Fruit fly (Drosophila melanogaster) whole organism, embryonic: ENCODE measurements around the gene Hph.

Experiments used
- Asciz ChIP-seq: fragments of 200-800 bp; sonication (Bioruptor generic); optimal IDR thresholded peaks from 2 replicates; lab custom pipeline; 2017; ENCODE audit warnings: missing biosample characterization, mild to moderate bottlenecking, missing genetic modification characterization, missing genetic modification reagents
- Blimp-1 ChIP-seq: fragments of 200-800 bp; sonication (Bioruptor generic); optimal IDR thresholded peaks from 3 replicates; lab custom pipeline; 2018; ENCODE audit warnings: missing biosample characterization, missing genetic modification characterization, mild to moderate bottlenecking, moderate library complexity, missing genetic modification reagents
- CG11085 ChIP-seq: fragments of 200-800 bp; sonication (Bioruptor generic); IDR thresholded peaks from 2 replicates; pipeline ENCODE4 v1.3.6; 2022; ENCODE audit warnings: missing biosample characterization, missing genetic modification characterization
- CG11247 ChIP-seq: fragments of 200-800 bp; sonication (Bioruptor generic); IDR thresholded peaks from 2 replicates; pipeline ENCODE4 v1.3.6; 2022; ENCODE audit warnings: missing biosample characterization, missing genetic modification characterization
- CG11695 ChIP-seq: fragments of 200-800 bp; sonication (Bioruptor generic); IDR thresholded peaks from 3 replicates; pipeline ENCODE4 v1.3.6; 2022; ENCODE audit warnings: missing biosample characterization, missing genetic modification characterization
- CG12299 ChIP-seq: fragments of 200-800 bp; sonication (Bioruptor generic); optimal IDR thresholded peaks from 2 replicates; lab custom pipeline; 2018; ENCODE audit warnings: missing biosample characterization, mild to moderate bottlenecking, missing genetic modification characterization
- CG13424 ChIP-seq: fragments of 200-800 bp; sonication (Bioruptor generic); optimal IDR thresholded peaks from 2 replicates; lab custom pipeline; 2019; ENCODE audit warnings: missing biosample characterization, mild to moderate bottlenecking, missing genetic modification characterization, moderate library complexity
- CG15011 ChIP-seq: fragments of 200-800 bp; sonication (Bioruptor generic); optimal IDR thresholded peaks from 3 replicates; lab custom pipeline; 2018; ENCODE audit warnings: missing biosample characterization, mild to moderate bottlenecking, missing genetic modification characterization
- CG1602 ChIP-seq: fragments of 200-800 bp; sonication (Bioruptor generic); optimal IDR thresholded peaks from 3 replicates; lab custom pipeline; 2016; ENCODE audit warnings: missing biosample characterization, missing genetic modification characterization
- CG17612 ChIP-seq: fragments of 200-800 bp; sonication (Bioruptor generic); IDR thresholded peaks from 2 replicates; pipeline ENCODE4 v1.3.6; 2022; ENCODE audit warnings: missing biosample characterization, missing genetic modification characterization
- CG17912 ChIP-seq: fragments of 200-800 bp; sonication (Bioruptor generic); optimal IDR thresholded peaks from 2 replicates; lab custom pipeline; 2018; ENCODE audit warnings: missing biosample characterization, mild to moderate bottlenecking, missing genetic modification characterization
- CG18599 ChIP-seq: fragments of 200-800 bp; sonication (Bioruptor generic); optimal IDR thresholded peaks from 3 replicates; lab custom pipeline; 2017; ENCODE audit warnings: missing biosample characterization, missing genetic modification characterization, mild to moderate bottlenecking, moderate library complexity, missing genetic modification reagents
- CG2120 ChIP-seq: fragments of 200-800 bp; sonication (Bioruptor generic); optimal IDR thresholded peaks from 3 replicates; lab custom pipeline; 2016; ENCODE audit warnings: missing biosample characterization, missing genetic modification characterization
- CG2678 ChIP-seq: fragments of 200-800 bp; sonication (Bioruptor generic); optimal IDR thresholded peaks from 3 replicates; lab custom pipeline; 2019; ENCODE audit warnings: missing biosample characterization, mild to moderate bottlenecking, missing genetic modification characterization, moderate library complexity
- CG3065 ChIP-seq: fragments of 200-800 bp; sonication (Bioruptor generic); optimal IDR thresholded peaks from 2 replicates; lab custom pipeline; 2016; ENCODE audit warnings: missing biosample characterization, missing genetic modification characterization
- CG34224 ChIP-seq: fragments of 200-800 bp; sonication (Bioruptor generic); IDR thresholded peaks from 3 replicates; pipeline ENCODE4 v1.3.6; 2022; ENCODE audit warnings: missing biosample characterization, missing genetic modification characterization; ENCODE audit not compliant: partially characterized antibody
- CG3726 ChIP-seq: fragments of 200-800 bp; sonication (Bioruptor generic); IDR thresholded peaks from 3 replicates; pipeline ENCODE4, ENCODE4 v1.3.6; 2022; ENCODE audit warnings: missing biosample characterization, missing genetic modification characterization
- CG3847 ChIP-seq: fragments of 200-800 bp; sonication (Bioruptor generic); IDR thresholded peaks from 2 replicates; pipeline ENCODE4 v1.3.6; 2022; ENCODE audit warnings: missing biosample characterization, missing genetic modification characterization
- CG4707 ChIP-seq: fragments of 200-800 bp; sonication (Bioruptor generic); optimal IDR thresholded peaks from 2 replicates; lab custom pipeline; 2018; ENCODE audit warnings: missing biosample characterization, mild to moderate bottlenecking, missing genetic modification characterization, moderate library complexity
- CG5953 ChIP-seq: fragments of 200-800 bp; sonication (Bioruptor generic); IDR thresholded peaks from 2 replicates; pipeline ENCODE4 v1.3.6; 2022; ENCODE audit warnings: missing biosample characterization, missing genetic modification characterization
- CG6254 ChIP-seq: fragments of 200-800 bp; sonication (Bioruptor generic); optimal IDR thresholded peaks from 3 replicates; lab custom pipeline; 2017; ENCODE audit warnings: mild to moderate bottlenecking, missing biosample characterization, missing genetic modification reagents, missing genetic modification characterization
- CG7357 ChIP-seq: fragments of 200-800 bp; sonication (Bioruptor generic); IDR thresholded peaks from 3 replicates; pipeline ENCODE4 v1.3.6; 2022; ENCODE audit warnings: missing biosample characterization, missing genetic modification characterization
- CG7556 ChIP-seq: fragments of 200-800 bp; sonication (Bioruptor generic); optimal IDR thresholded peaks from 2 replicates; lab custom pipeline; 2017; ENCODE audit warnings: missing biosample characterization, mild to moderate bottlenecking, missing genetic modification characterization
- CG9609 ChIP-seq: fragments of 200-800 bp; sonication (Bioruptor generic); optimal IDR thresholded peaks from 3 replicates; lab custom pipeline; 2016; ENCODE audit warnings: missing biosample characterization, missing genetic modification characterization
- CG9727 ChIP-seq: fragments of 200-800 bp; sonication (Bioruptor generic); optimal IDR thresholded peaks from 3 replicates; lab custom pipeline; 2017; ENCODE audit warnings: missing biosample characterization, mild to moderate bottlenecking, missing genetic modification characterization
- D19B ChIP-seq: fragments of 200-800 bp; sonication (Bioruptor generic); optimal IDR thresholded peaks from 2 replicates; lab custom pipeline; 2017; ENCODE audit warnings: missing biosample characterization, mild to moderate bottlenecking, missing genetic modification characterization
- Dbx ChIP-seq: fragments of 200-800 bp; sonication (Bioruptor generic); IDR thresholded peaks from 3 replicates; pipeline ENCODE4 v1.3.6; 2022; ENCODE audit warnings: missing biosample characterization, missing genetic modification characterization
- Deaf1 ChIP-seq: fragments of 200-800 bp; optimal IDR thresholded peaks from 3 replicates; lab custom pipeline; 2019; ENCODE audit warnings: missing biosample characterization, mild to moderate bottlenecking, missing genetic modification characterization, moderate library complexity
- Doc3 ChIP-seq: fragments of 200-800 bp; sonication (Bioruptor generic); IDR thresholded peaks from 3 replicates; pipeline ENCODE4 v1.3.6; 2022; ENCODE audit warnings: missing biosample characterization, missing genetic modification characterization; ENCODE audit not compliant: partially characterized antibody
- Dref ChIP-seq: fragments of 200-800 bp; sonication (Bioruptor generic); IDR thresholded peaks from 2 replicates; pipeline ENCODE4 v1.3.6; 2022; ENCODE audit warnings: missing biosample characterization, missing genetic modification characterization
- Hr78 ChIP-seq, 2 experiments: fragments of 200-800 bp in 1 of 2; fragments of >200 bp in 1 of 2; sonication (Bioruptor generic) in 1 of 2; optimal IDR thresholded peaks; 2 replicates each; lab custom pipeline; 2017 to 2019; ENCODE audit warnings: missing biosample characterization in 2 of 2, missing genetic modification characterization in 2 of 2, mild to moderate bottlenecking in 1 of 2, moderate library complexity in 1 of 2
- Stat92E ChIP-seq, 3 experiments: fragments of >200 bp in 2 of 3; fragments of 200-800 bp in 1 of 3; sonication (Bioruptor generic) in 1 of 3; optimal IDR thresholded peaks; 2 replicates each; lab custom pipeline; 2017 to 2019; ENCODE audit warnings: missing biosample characterization in 3 of 3, missing genetic modification characterization in 3 of 3, mild to moderate bottlenecking in 1 of 3, moderate library complexity in 1 of 3
- Trl ChIP-seq, 3 experiments: fragments of >200 bp in 2 of 3; fragments of 200-800 bp in 1 of 3; sonication (Bioruptor generic) in 1 of 3; optimal IDR thresholded peaks; 2 replicates in 1 of 3; 3 replicates in 2 of 3; lab custom pipeline; 2016 to 2017; ENCODE audit warnings: missing biosample characterization in 1 of 3, missing genetic modification characterization in 1 of 3
- btn ChIP-seq: fragments of 200-800 bp; sonication (Bioruptor generic); optimal IDR thresholded peaks from 2 replicates; lab custom pipeline; 2016; ENCODE audit warnings: missing biosample characterization, missing genetic modification characterization
- chinmo ChIP-seq: fragments of 200-800 bp; sonication (Bioruptor generic); IDR thresholded peaks from 4 replicates; pipeline ENCODE4 v1.3.6; 2022; ENCODE audit warnings: missing biosample characterization, missing genetic modification characterization; ENCODE audit not compliant: partially characterized antibody
- corto ChIP-seq: fragments of 200-800 bp; sonication (Bioruptor generic); optimal IDR thresholded peaks from 2 replicates; lab custom pipeline; 2016; ENCODE audit warnings: missing biosample characterization, mild to moderate bottlenecking, missing genetic modification characterization, moderate library complexity
- esg ChIP-seq: fragments of 200-800 bp; sonication (Bioruptor generic); conservative IDR thresholded peaks from 2 replicates; pipeline ENCODE4 v1.3.6; 2022; ENCODE audit warnings: missing biosample characterization, missing genetic modification characterization
- fd64A ChIP-seq: fragments of 200-800 bp; sonication (Bioruptor generic); optimal IDR thresholded peaks from 3 replicates; lab custom pipeline; 2018; ENCODE audit warnings: missing biosample characterization, mild to moderate bottlenecking, missing genetic modification characterization
- fru ChIP-seq: fragments of >200 bp; optimal IDR thresholded peaks from 2 replicates; lab custom pipeline; 2017
- row ChIP-seq: fragments of 200-800 bp; sonication (Bioruptor generic); IDR thresholded peaks from 3 replicates; pipeline ENCODE4 v1.3.6; 2022; ENCODE audit warnings: missing biosample characterization, missing genetic modification characterization
- sens-2 ChIP-seq: fragments of 200-800 bp; sonication (Bioruptor generic); IDR thresholded peaks from 2 replicates; pipeline ENCODE4 v1.3.6; 2022; ENCODE audit warnings: missing biosample characterization, missing genetic modification characterization
- sim ChIP-seq: fragments of 200-800 bp; sonication (Bioruptor generic); IDR thresholded peaks from 2 replicates; pipeline ENCODE4 v1.3.6; 2022; ENCODE audit warnings: missing biosample characterization, missing genetic modification characterization
- sr ChIP-seq: fragments of 200-800 bp; sonication (Bioruptor generic); IDR thresholded peaks from 3 replicates; pipeline ENCODE4 v1.3.6; 2022; ENCODE audit warnings: missing biosample characterization, missing genetic modification characterization
- stwl ChIP-seq: fragments of 200-800 bp; sonication (Bioruptor generic); optimal IDR thresholded peaks from 3 replicates; lab custom pipeline; 2018; ENCODE audit warnings: missing biosample characterization, mild to moderate bottlenecking, missing genetic modification characterization, moderate library complexity
- tio ChIP-seq: fragments of 200-800 bp; sonication (Bioruptor generic); optimal IDR thresholded peaks from 2 replicates; lab custom pipeline; 2017; ENCODE audit warnings: missing biosample characterization, missing genetic modification characterization, inconsistent platforms
- toy ChIP-seq: fragments of 200-800 bp; sonication (Bioruptor generic); IDR thresholded peaks from 2 replicates; pipeline ENCODE4 v1.3.6; 2022; ENCODE audit warnings: missing biosample characterization, missing genetic modification characterization
- trem ChIP-seq: fragments of 200-800 bp; optimal IDR thresholded peaks from 3 replicates; lab custom pipeline; 2019; ENCODE audit warnings: missing biosample characterization, mild to moderate bottlenecking, missing genetic modification characterization, moderate library complexity

Hph gene

dm6 chr3R:5215334-5216307, 41.2 kb upstream of the Hph start (continued):
- TF ChIP-seq Hr78 (GFP tag; optimal IDR thresholded peaks at IDR 0.05; lab: Kevin White, UChicago) (peak in 1 of 2 experiments; percentile 93), fru (lab: Kevin White, UChicago) (no peak), CG4707 (GFP tag; lab: Kevin White, UChicago) (peak; percentile 98), CG3726 (GFP tag; lab: Robert Waterston, UW) (peak; percentile 94), esg (GFP tag; lab: Robert Waterston, UW) (peak; percentile 33; the same call in 1 of the 2 replicates), CG2120 (GFP tag; lab: Kevin White, UChicago) (peak; percentile 64), CG6254 (peak; percentile 97), CG34224 (GFP tag; lab: Robert Waterston, UW) (no peak), Doc3 (no peak), CG13424 (tag; lab: Kevin White, UChicago) (peak; percentile 87), Asciz (peak; percentile 100), Blimp-1 (GFP tag; lab: Kevin White, UChicago) (peak; percentile 98), row (GFP tag; lab: Robert Waterston, UW) (peak; percentile 81), CG7556 (peak; percentile 93), CG15011 (GFP tag; lab: Kevin White, UChicago) (peak; percentile 93), CG7357 (GFP tag; lab: Robert Waterston, UW) (peak; percentile 70; the same call in 2 of the 3 replicates), corto (GFP tag; lab: Kevin White, UChicago) (peak; percentile 84), CG17912 (GFP tag; lab: Kevin White, UChicago) (peak; percentile 99), CG11695 (GFP tag; lab: Robert Waterston, UW) (peak; percentile 91), CG5953 (GFP tag; lab: Robert Waterston, UW) (peak; percentile 98), D19B (no peak), CG3847 (GFP tag; lab: Robert Waterston, UW) (peak; percentile 48), tio (peak; percentile 98), sim (GFP tag; lab: Robert Waterston, UW) (peak; percentile 99), stwl (tag; lab: Kevin White, UChicago) (peak; percentile 84), CG3065 (GFP tag; lab: Kevin White, UChicago) (peak; percentile 99), CG1602 (GFP tag; lab: Kevin White, UChicago) (peak; percentile 98), CG9609 (peak; percentile 97), CG11085 (GFP tag; lab: Robert Waterston, UW) (peak; percentile 79), sr (peak; percentile 98), CG2678 (tag; lab: Kevin White, UChicago) (peak; percentile 93), sens-2 (peak; percentile 96), Deaf1 (peak; percentile 51), chinmo (peak; percentile 90; the same call in 3 of the 4 replicates), CG18599 (GFP tag; lab: Kevin White, UChicago) (peak; percentile 96), Dref (GFP tag; lab: Robert Waterston, UW) (no peak), CG11247 (GFP tag; lab: Robert Waterston, UW) (peak; percentile 90), CG17612 (peak; percentile 87), fd64A (GFP tag; lab: Kevin White, UChicago) (peak; percentile 100), trem (tag; lab: Kevin White, UChicago) (peak; percentile 93), CG9727 (GFP tag; lab: Kevin White, UChicago) (peak; percentile 100), Stat92E (GFP tag; optimal IDR thresholded peaks at IDR 0.05; lab: Kevin White, UChicago) (peak in 1 of 3 experiments; percentile 80), btn (GFP tag; lab: Kevin White, UChicago) (peak; percentile 99), toy (GFP tag; lab: Robert Waterston, UW) (peak; percentile 75; the same call in 1 of the 2 replicates), CG12299 (tag; lab: Kevin White, UChicago) (peak; percentile 94), Trl (optimal IDR thresholded peaks at IDR 0.05; lab: Kevin White, UChicago) (no peak), Trl (GFP tag; optimal IDR thresholded peaks at IDR 0.05; lab: Kevin White, UChicago) (peak; percentile 99), Dbx (GFP tag; lab: Robert Waterston, UW) (peak; percentile 13; the same call in 1 of the 3 replicates)
